Fruit fly (Drosophila melanogaster): ENCODE results near the gene CG42514.
A peak's percentile ranks its signal among the peaks of the same experiment; 100 is the strongest.

CG42514 gene

dm6 chr3L:16478608-16479203 is 17.3 kb downstream of the CG42514 start:
- no peak for TF ChIP-seq pan (optimal IDR thresholded peaks at IDR 0.05)
- no peak for TF ChIP-seq CrebA (GFP tag; optimal IDR thresholded peaks at IDR 0.05; ENCODE audit: borderline replicate concordance)
- TF ChIP-seq dmrt93B (GFP tag; optimal IDR thresholded peaks at IDR 0.05): no peak
- TF ChIP-seq Jra (GFP tag; optimal IDR thresholded peaks at IDR 0.05): no peak
- no peak for TF ChIP-seq GATAd (GFP tag; optimal IDR thresholded peaks at IDR 0.05)
- TF ChIP-seq OdsH (GFP tag; optimal IDR thresholded peaks at IDR 0.05): no peak
- no peak for TF ChIP-seq CG9705 (GFP tag; optimal IDR thresholded peaks at IDR 0.05)
- no peak for TF ChIP-seq foxo (GFP tag; optimal IDR thresholded peaks at IDR 0.05)
- no peak for TF ChIP-seq h (GFP tag; optimal IDR thresholded peaks at IDR 0.05)
- no peak for TF ChIP-seq HLH106 (tag; optimal IDR thresholded peaks at IDR 0.05)
- TF ChIP-seq Dfd (GFP tag; optimal IDR thresholded peaks at IDR 0.05): no peak
- no peak for TF ChIP-seq Rel (GFP tag; optimal IDR thresholded peaks at IDR 0.05)
- no peak for TF ChIP-seq Rel (tag; optimal IDR thresholded peaks at IDR 0.05)
- no peak for TF ChIP-seq psq (GFP tag; optimal IDR thresholded peaks at IDR 0.05)
- no peak for TF ChIP-seq lola (GFP tag; optimal IDR thresholded peaks at IDR 0.05)
- no peak for TF ChIP-seq sage (GFP tag; optimal IDR thresholded peaks at IDR 0.05)
- TF ChIP-seq Sp1 (GFP tag; optimal IDR thresholded peaks at IDR 0.05): no peak
- TF ChIP-seq sv (GFP tag; optimal IDR thresholded peaks at IDR 0.05): no peak
- no peak for TF ChIP-seq Hr78 (GFP tag; optimal IDR thresholded peaks at IDR 0.05)
- TF ChIP-seq dsf (GFP tag; optimal IDR thresholded peaks at IDR 0.05; ENCODE audit: borderline replicate concordance): no peak

dm6 chr3L:16477730-16478129 is 18.3 kb downstream of the CG42514 start:
- TF ChIP-seq tai (GFP tag; optimal IDR thresholded peaks at IDR 0.05) (no peak), usp (GFP tag; optimal IDR thresholded peaks at IDR 0.05) (no peak), Hr83 (GFP tag; optimal IDR thresholded peaks at IDR 0.05; ENCODE audit: poor library complexity, severe bottlenecking) (peak; percentile 23), dmrt93B (GFP tag; optimal IDR thresholded peaks at IDR 0.05) (no peak)

dm6 chr3L:16477134-16477702 is 18.8 kb downstream of the CG42514 start:
- TF ChIP-seq Dfd (GFP tag; optimal IDR thresholded peaks at IDR 0.05): peak; percentile 37
- no peak for TF ChIP-seq sv (GFP tag; optimal IDR thresholded peaks at IDR 0.05)
- peak; percentile 73 for TF ChIP-seq CrebA (GFP tag; optimal IDR thresholded peaks at IDR 0.05; ENCODE audit: borderline replicate concordance)
- TF ChIP-seq dsf (GFP tag; optimal IDR thresholded peaks at IDR 0.05; ENCODE audit: borderline replicate concordance): no peak

dm6 chr3L:16476709-16477119 is 19.3 kb downstream of the CG42514 start:
- no peak for TF ChIP-seq Mio (GFP tag; optimal IDR thresholded peaks at IDR 0.05)
- no peak for TF ChIP-seq Rel (GFP tag; optimal IDR thresholded peaks at IDR 0.05)
- TF ChIP-seq Rel (tag; optimal IDR thresholded peaks at IDR 0.05): peak; percentile 20
- TF ChIP-seq jim (GFP tag; optimal IDR thresholded peaks at IDR 0.05): no peak
- peak; percentile 36 for TF ChIP-seq Hnf4 (GFP tag; optimal IDR thresholded peaks at IDR 0.05)
- peak; percentile 62 for TF ChIP-seq fru (GFP tag; optimal IDR thresholded peaks at IDR 0.05)
- no peak for TF ChIP-seq Dif (GFP tag; optimal IDR thresholded peaks at IDR 0.05; ENCODE audit: partially characterized antibody)
- no peak for TF ChIP-seq tai (GFP tag; optimal IDR thresholded peaks at IDR 0.05)
- TF ChIP-seq CG9705 (GFP tag; optimal IDR thresholded peaks at IDR 0.05): peak; percentile 51
- TF ChIP-seq woc (GFP tag; optimal IDR thresholded peaks at IDR 0.05): peak; percentile 70
- peak; percentile 32 for TF ChIP-seq brk (GFP tag; optimal IDR thresholded peaks at IDR 0.05)
- TF ChIP-seq foxo (GFP tag; optimal IDR thresholded peaks at IDR 0.05): peak in 1 of 2 experiments; percentile 77
- peak; percentile 69 for TF ChIP-seq dmrt93B (GFP tag; optimal IDR thresholded peaks at IDR 0.05)
- peak; percentile 83 for TF ChIP-seq psq (GFP tag; optimal IDR thresholded peaks at IDR 0.05)
- TF ChIP-seq usp (GFP tag; optimal IDR thresholded peaks at IDR 0.05): no peak
- TF ChIP-seq OdsH (GFP tag; optimal IDR thresholded peaks at IDR 0.05): peak; percentile 69
- TF ChIP-seq ey (GFP tag; optimal IDR thresholded peaks at IDR 0.05): peak; percentile 41
- TF ChIP-seq Myc (optimal IDR thresholded peaks at IDR 0.05): no peak
- TF ChIP-seq sage (GFP tag; optimal IDR thresholded peaks at IDR 0.05): no peak
- TF ChIP-seq Sp1 (GFP tag; optimal IDR thresholded peaks at IDR 0.05): peak; percentile 89
- peak; percentile 54 for TF ChIP-seq h (GFP tag; optimal IDR thresholded peaks at IDR 0.05)
- TF ChIP-seq HLH106 (tag; optimal IDR thresholded peaks at IDR 0.05): peak; percentile 83
- TF ChIP-seq rgr (GFP tag; optimal IDR thresholded peaks at IDR 0.05): peak; percentile 70

All from whole organism, wandering third instar larva.